Worm (Caenorhabditis elegans): ENCODE results near the gene C25E10.10.

C25E10.10 gene

ce11 chrV:9095613-9096317, 39.6 kb upstream of the C25E10.10 start, which contains the start of gene F21C10.10 (continued):
- TF ChIP-seq tbx-7 (tag; optimal IDR thresholded peaks at IDR 0.05): no peak
- TF ChIP-seq unc-42 (tag; optimal IDR thresholded peaks at IDR 0.05): peak; percentile 67
- peak; percentile 34 for TF ChIP-seq ceh-34 (tag; optimal IDR thresholded peaks at IDR 0.05)
- TF ChIP-seq pha-2 (tag; optimal IDR thresholded peaks at IDR 0.05): no peak
- peak; percentile 78 for TF ChIP-seq elt-2 (tag; optimal IDR thresholded peaks at IDR 0.05)
- no peak for TF ChIP-seq unc-86 (tag; optimal IDR thresholded peaks at IDR 0.05)
- no peak for TF ChIP-seq elt-4 (tag; optimal IDR thresholded peaks at IDR 0.05)
- TF ChIP-seq fax-1 (tag; optimal IDR thresholded peaks at IDR 0.05): no peak
- peak; percentile 93 for TF ChIP-seq hlh-30 (tag; optimal IDR thresholded peaks at IDR 0.05; ENCODE audit: insufficient read depth)
- no peak for TF ChIP-seq pax-1 (tag; optimal IDR thresholded peaks at IDR 0.05)
- no peak for TF ChIP-seq madf-2 (tag; optimal IDR thresholded peaks at IDR 0.05)
- no peak for TF ChIP-seq ceh-6 (GFP tag; optimal IDR thresholded peaks at IDR 0.05)
- no peak for TF ChIP-seq zip-5 (tag; optimal IDR thresholded peaks at IDR 0.05)
- no peak for TF ChIP-seq ceh-45 (GFP tag; IDR thresholded peaks at IDR 0.05)
- TF ChIP-seq ets-4 (tag; optimal IDR thresholded peaks at IDR 0.05): no peak
- TF ChIP-seq hlh-8 (tag; optimal IDR thresholded peaks at IDR 0.05): peak; percentile 46
- TF ChIP-seq syd-9 (tag; optimal IDR thresholded peaks at IDR 0.05): peak; percentile 15
- peak; percentile 66 for TF ChIP-seq rnt-1 (tag; optimal IDR thresholded peaks at IDR 0.05)
- TF ChIP-seq ceh-24 (tag; optimal IDR thresholded peaks at IDR 0.05): no peak
- no peak for TF ChIP-seq hlh-6 (tag; optimal IDR thresholded peaks at IDR 0.05)
- no peak for TF ChIP-seq fkh-10 (GFP tag; optimal IDR thresholded peaks at IDR 0.05)
- peak; percentile 40; the same call in 1 of the 2 replicates for TF ChIP-seq sox-2 (GFP tag; IDR thresholded peaks at IDR 0.05)
- no peak for TF ChIP-seq ztf-16 (tag; optimal IDR thresholded peaks at IDR 0.05)
- TF ChIP-seq ceh-30 (tag; optimal IDR thresholded peaks at IDR 0.05): no peak
- peak; percentile 74 for TF ChIP-seq ref-2 (tag; optimal IDR thresholded peaks at IDR 0.05)
- no peak for TF ChIP-seq pqm-1 (tag; optimal IDR thresholded peaks at IDR 0.05)
- no peak for TF ChIP-seq ceh-2 (tag; optimal IDR thresholded peaks at IDR 0.05)
- TF ChIP-seq C38D4.7 (GFP tag; optimal IDR thresholded peaks at IDR 0.05): no peak
- TF ChIP-seq Y22D7AL.16 (tag; optimal IDR thresholded peaks at IDR 0.05): no peak
- no peak for TF ChIP-seq hlh-15 (tag; optimal IDR thresholded peaks at IDR 0.05)
- no peak for TF ChIP-seq dmd-4 (tag; optimal IDR thresholded peaks at IDR 0.05; ENCODE audit: borderline replicate concordance)
- no peak for TF ChIP-seq che-1 (tag; optimal IDR thresholded peaks at IDR 0.05)
- no peak for TF ChIP-seq npax-4 (tag; optimal IDR thresholded peaks at IDR 0.05)
- no peak for TF ChIP-seq lin-11 (tag; optimal IDR thresholded peaks at IDR 0.05)
- no peak for TF ChIP-seq F13H6.1 (tag; optimal IDR thresholded peaks at IDR 0.05)
- TF ChIP-seq pat-9 (tag; optimal IDR thresholded peaks at IDR 0.05): no peak
- TF ChIP-seq ceh-18 (tag; optimal IDR thresholded peaks at IDR 0.05): peak; percentile 73
- no peak for TF ChIP-seq nhr-232 (tag; optimal IDR thresholded peaks at IDR 0.05)
- no peak for TF ChIP-seq ceh-14 (tag; optimal IDR thresholded peaks at IDR 0.05)
- no peak for TF ChIP-seq ceh-48 (tag; optimal IDR thresholded peaks at IDR 0.05)
- TF ChIP-seq nhr-11 (tag; optimal IDR thresholded peaks at IDR 0.05): no peak
- TF ChIP-seq mec-3 (tag; optimal IDR thresholded peaks at IDR 0.05; ENCODE audit: borderline replicate concordance): no peak
- no peak for TF ChIP-seq K02D7.2 (tag; optimal IDR thresholded peaks at IDR 0.05)
- no peak for TF ChIP-seq sdc-2 (tag; optimal IDR thresholded peaks at IDR 0.05)
- no peak for TF ChIP-seq C08G9.2 (tag; optimal IDR thresholded peaks at IDR 0.05)
- TF ChIP-seq dve-1 (tag; optimal IDR thresholded peaks at IDR 0.05): peak; percentile 37
- TF ChIP-seq ceh-31 (tag; optimal IDR thresholded peaks at IDR 0.05): peak; percentile 41
